Fruit fly (Drosophila melanogaster) ovary, adult (tissue): ENCODE measurements around the gene eIF3h.

ENCODE experiments used
- CG17801 ChIP-seq: fragments of 200-800 bp; optimal IDR thresholded peaks from 2 replicates; lab custom pipeline; 2019; ENCODE audit warnings: missing biosample characterization, mild to moderate bottlenecking, missing genetic modification characterization, moderate library complexity; ENCODE audit not compliant: partially characterized antibody

The eIF3h gene

dm6 chr2L:5050825-5051224 is 2.1 kb downstream of the eIF3h start, which contains the start of gene CG9121:
CG9121 (minus strand) TSS chr2L:5051062.
- TF ChIP-seq CG17801 (GFP tag; lab: Kevin White, UChicago): no peak

- TF ChIP-seq CG17801 (GFP tag; lab: Kevin White, UChicago): no peak
These were observed 2.9 kb downstream of the eIF3h start for dm6 chr2L:5049974-5050373.

- no peak for TF ChIP-seq CG17801 (GFP tag; lab: Kevin White, UChicago)
These were observed 6.6 kb downstream of the eIF3h start for dm6 chr2L:5046261-5046660.

dm6 chr2L:5044892-5045619 is 7.8 kb downstream of the eIF3h start:
- TF ChIP-seq CG17801 (GFP tag; lab: Kevin White, UChicago): no peak

DNA sequence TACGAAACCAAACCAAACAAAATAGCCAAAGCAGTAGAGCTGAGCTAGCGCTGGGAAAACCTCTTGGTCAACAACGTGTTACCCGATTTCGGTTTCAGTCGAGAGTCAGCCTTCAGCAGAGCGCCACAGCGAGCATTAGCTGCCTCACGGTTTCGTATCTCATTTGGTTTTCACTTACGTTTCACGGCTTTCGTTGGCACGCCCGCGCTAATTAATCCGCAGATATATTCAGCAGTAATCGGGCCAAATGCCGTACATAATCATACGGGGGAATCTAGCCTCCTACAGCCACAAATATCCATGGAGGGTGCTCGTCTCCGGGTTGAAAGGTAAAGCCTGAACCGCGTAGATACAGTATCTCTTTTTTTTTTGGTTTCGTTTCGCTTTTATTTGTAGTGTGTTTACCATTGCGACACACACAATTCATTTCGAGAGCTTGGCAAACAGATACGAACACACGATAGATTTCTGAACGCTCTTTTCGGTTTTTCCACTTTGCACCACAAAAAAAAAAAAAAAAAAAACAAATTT is 8.5 kb downstream of the eIF3h start, which contains the start of gene CG31650:
Gene CG31650 (minus strand): TSS at position 352 of the 531 bp plus-strand sequence.
- TF ChIP-seq CG17801 (GFP tag; lab: Kevin White, UChicago): no peak

- no peak for TF ChIP-seq CG17801 (GFP tag; lab: Kevin White, UChicago)
These were observed 9.3 kb downstream of the eIF3h start for dm6 chr2L:5043495-5044146.

DNA sequence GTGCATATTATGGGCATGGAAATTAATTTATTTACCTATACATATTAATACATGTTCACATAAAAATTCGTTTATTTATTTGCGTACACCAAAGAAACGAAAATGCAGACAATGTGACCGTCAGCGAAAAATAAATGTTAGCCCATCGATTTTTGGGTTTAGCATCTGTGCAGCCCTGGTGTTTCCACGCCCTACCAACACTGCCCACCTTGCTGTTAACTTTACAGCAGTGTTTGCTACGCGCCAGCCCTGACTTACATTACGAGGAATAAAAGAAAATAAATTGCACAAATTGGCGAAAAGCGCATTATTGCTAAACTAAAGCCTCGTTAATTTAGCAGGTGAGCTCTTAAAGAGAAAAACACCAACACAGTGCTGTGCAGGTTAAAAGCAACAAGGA is 9.9 kb downstream of the eIF3h start, which contains the start of the genes CG33995, CG44000 and CG44001:
Gene CG33995 (plus strand): TSS at position 228 of the 400 bp plus-strand sequence.
Gene CG44000 (plus strand): TSS at position 228 of the 400 bp plus-strand sequence.
Gene CG44001 (plus strand): TSS at position 228 of the 400 bp plus-strand sequence.
- TF ChIP-seq CG17801 (GFP tag; lab: Kevin White, UChicago): peak; percentile 58

DNA sequence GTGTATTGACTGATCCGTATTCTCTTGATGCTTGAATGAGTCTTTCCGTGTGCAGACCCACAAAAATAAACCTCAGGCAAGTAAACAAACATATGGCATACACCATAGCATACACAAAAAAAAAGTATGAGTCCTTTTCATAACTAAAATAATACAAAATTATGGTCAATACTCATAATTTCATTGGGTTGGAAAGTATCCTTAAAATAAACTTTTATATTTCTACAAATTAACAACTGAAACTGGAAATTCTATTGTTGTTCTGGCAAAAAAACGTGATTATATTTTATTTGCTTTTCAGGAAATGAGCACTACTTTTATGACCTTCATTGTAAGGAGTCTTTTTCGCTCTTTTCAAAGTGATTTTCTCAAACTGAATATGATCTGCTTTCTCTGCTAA is 10.8 kb downstream of the eIF3h start:
- TF ChIP-seq CG17801 (GFP tag; lab: Kevin White, UChicago): no peak

DNA sequence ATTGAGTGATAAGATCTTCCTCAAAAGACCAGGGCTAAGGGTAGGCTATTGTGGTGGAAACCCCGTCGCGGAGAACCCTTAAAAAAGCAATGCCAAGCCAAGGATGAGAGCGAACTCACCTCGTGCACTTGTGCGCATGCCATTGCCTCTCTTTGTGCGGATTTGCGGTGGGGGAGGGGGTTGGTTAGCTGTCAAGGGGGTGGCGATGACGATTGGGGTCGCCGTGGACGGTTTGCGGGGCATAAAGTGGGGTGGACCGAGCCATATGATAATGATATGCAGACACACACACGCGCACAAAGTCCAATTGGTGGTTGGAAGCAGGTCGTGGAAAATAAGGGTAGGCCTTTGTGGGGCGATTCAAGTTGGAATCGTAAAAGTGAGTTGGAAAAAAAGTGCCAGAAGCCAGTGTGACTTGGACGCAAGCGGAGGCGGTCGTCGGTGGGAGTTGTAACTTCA is 15.5 kb downstream of the eIF3h start, which contains the start of the genes CG14042 and SP555:
Gene CG14042 (plus strand): TSS at position 308 of the 459 bp plus-strand sequence.
Gene SP555 (plus strand): TSS at position 308 of the 459 bp plus-strand sequence.
- TF ChIP-seq CG17801 (GFP tag; lab: Kevin White, UChicago): no peak

- TF ChIP-seq CG17801 (GFP tag; lab: Kevin White, UChicago): no peak
These were observed 16.8 kb downstream of the eIF3h start for dm6 chr2L:5036120-5036519.

- no peak for TF ChIP-seq CG17801 (GFP tag; lab: Kevin White, UChicago)
These were observed 21.0 kb downstream of the eIF3h start for dm6 chr2L:5031886-5032285.

- no peak for TF ChIP-seq CG17801 (GFP tag; lab: Kevin White, UChicago)
These were observed 21.5 kb downstream of the eIF3h start for dm6 chr2L:5031399-5031798.

dm6 chr2L:5030535-5030934 is 22.4 kb downstream of the eIF3h start:
- TF ChIP-seq CG17801 (GFP tag; lab: Kevin White, UChicago): no peak

dm6 chr2L:5029809-5030108 is 23.1 kb downstream of the eIF3h start:
- TF ChIP-seq CG17801 (GFP tag; lab: Kevin White, UChicago): no peak
